Worm (Caenorhabditis elegans): ENCODE data around the gene ZC239.13.

ce11 chrII:3203415-3203814 is 19.2 kb downstream of the ZC239.13 start, which contains the start of gene sri-50:
- no peak for TF ChIP-seq unc-62 (GFP tag; optimal IDR thresholded peaks at IDR 0.05)
- TF ChIP-seq snpc-4 (GFP tag; optimal IDR thresholded peaks at IDR 0.05), result no peak
- TF ChIP-seq snpc-4 (tag; optimal IDR thresholded peaks at IDR 0.05), result no peak
- no peak for TF ChIP-seq ceh-58 (GFP tag; IDR thresholded peaks at IDR 0.05)

Data from whole organism, young adult.